Fruit fly (Drosophila melanogaster) whole organism, embryonic: Measurements from ENCODE around the gene CG9166.

Experiments
- Antp ChIP-seq: fragments of 200-800 bp; sonication (Bioruptor generic); optimal IDR thresholded peaks from 3 replicates; lab custom pipeline; 2016; ENCODE audit warnings: missing biosample characterization, missing genetic modification characterization
- Asciz ChIP-seq: fragments of 200-800 bp; sonication (Bioruptor generic); optimal IDR thresholded peaks from 2 replicates; lab custom pipeline; 2017; ENCODE audit warnings: missing biosample characterization, mild to moderate bottlenecking, missing genetic modification characterization, missing genetic modification reagents
- BEAF-32 ChIP-seq: fragments of 200-800 bp; sonication (Bioruptor generic); optimal IDR thresholded peaks from 3 replicates; lab custom pipeline; 2017; ENCODE audit warnings: missing biosample characterization, missing genetic modification characterization, mild to moderate bottlenecking, moderate library complexity, missing genetic modification reagents
- CG11085 ChIP-seq: fragments of 200-800 bp; sonication (Bioruptor generic); IDR thresholded peaks from 2 replicates; pipeline ENCODE4 v1.3.6; 2022; ENCODE audit warnings: missing biosample characterization, missing genetic modification characterization
- CG11093 ChIP-seq: fragments of 200-800 bp; sonication (Bioruptor generic); IDR thresholded peaks from 3 replicates; pipeline ENCODE4 v1.3.6; 2022; ENCODE audit warnings: missing biosample characterization, missing genetic modification characterization
- CG12236 ChIP-seq: fragments of 200-800 bp; sonication (Bioruptor generic); optimal IDR thresholded peaks from 2 replicates; lab custom pipeline; 2016; ENCODE audit warnings: missing biosample characterization, missing genetic modification characterization
- CG12769 ChIP-seq: fragments of 200-800 bp; sonication (Bioruptor generic); optimal IDR thresholded peaks from 2 replicates; lab custom pipeline; 2019; ENCODE audit warnings: missing biosample characterization, mild to moderate bottlenecking, missing genetic modification characterization, moderate library complexity
- CG13894 ChIP-seq: fragments of 200-800 bp; sonication (Bioruptor generic); optimal IDR thresholded peaks from 3 replicates; lab custom pipeline; 2018; ENCODE audit warnings: missing biosample characterization, mild to moderate bottlenecking, missing genetic modification characterization, moderate library complexity
- CG14050 ChIP-seq: fragments of 200-800 bp; sonication (Bioruptor generic); IDR thresholded peaks from 3 replicates; pipeline ENCODE4 v1.3.6; 2022; ENCODE audit warnings: missing biosample characterization, missing genetic modification characterization
- CG14441 ChIP-seq: fragments of 200-800 bp; sonication (Bioruptor generic); IDR thresholded peaks from 2 replicates; pipeline ENCODE4 v1.3.6; 2022; ENCODE audit warnings: missing biosample characterization, missing genetic modification characterization
- CG15479 ChIP-seq: fragments of 200-800 bp; sonication (Bioruptor generic); optimal IDR thresholded peaks from 3 replicates; lab custom pipeline; 2019; ENCODE audit warnings: missing biosample characterization, mild to moderate bottlenecking, missing genetic modification characterization, moderate library complexity
- CG16813 ChIP-seq: fragments of 200-800 bp; sonication (Bioruptor generic); IDR thresholded peaks from 3 replicates; pipeline ENCODE4 v1.3.6; 2022; ENCODE audit warnings: missing biosample characterization, missing genetic modification characterization; ENCODE audit not compliant: partially characterized antibody
- CG17385 ChIP-seq: fragments of 200-800 bp; sonication (Bioruptor generic); optimal IDR thresholded peaks from 3 replicates; lab custom pipeline; 2018; ENCODE audit warnings: missing biosample characterization, mild to moderate bottlenecking, missing genetic modification characterization
- CG18262 ChIP-seq: fragments of 200-800 bp; optimal IDR thresholded peaks from 3 replicates; lab custom pipeline; 2019; ENCODE audit warnings: missing biosample characterization, mild to moderate bottlenecking, missing genetic modification characterization, moderate library complexity
- CG2116 ChIP-seq: fragments of 200-800 bp; sonication (Bioruptor generic); optimal IDR thresholded peaks from 3 replicates; lab custom pipeline; 2018; ENCODE audit warnings: missing biosample characterization, mild to moderate bottlenecking, missing genetic modification characterization
- CG31388 ChIP-seq: fragments of 200-800 bp; sonication (Bioruptor generic); optimal IDR thresholded peaks from 2 replicates; lab custom pipeline; 2016; ENCODE audit warnings: missing biosample characterization, missing genetic modification characterization
- CG34224 ChIP-seq: fragments of 200-800 bp; sonication (Bioruptor generic); IDR thresholded peaks from 3 replicates; pipeline ENCODE4 v1.3.6; 2022; ENCODE audit warnings: missing biosample characterization, missing genetic modification characterization; ENCODE audit not compliant: partially characterized antibody
- CG34376 ChIP-seq: fragments of 200-800 bp; sonication (Bioruptor generic); optimal IDR thresholded peaks from 2 replicates; lab custom pipeline; 2018; ENCODE audit warnings: missing biosample characterization, mild to moderate bottlenecking, missing genetic modification characterization
- CG42726 ChIP-seq: fragments of 200-800 bp; sonication (Bioruptor generic); IDR thresholded peaks from 2 replicates; pipeline ENCODE4 v1.3.6; 2022; ENCODE audit warnings: missing biosample characterization, missing genetic modification characterization; ENCODE audit not compliant: partially characterized antibody
- CG6175 ChIP-seq: fragments of 200-800 bp; sonication (Bioruptor generic); IDR thresholded peaks from 3 replicates; pipeline ENCODE4 v1.3.6; 2022; ENCODE audit warnings: missing biosample characterization, missing genetic modification characterization
- CG6791 ChIP-seq: fragments of 200-800 bp; sonication (Bioruptor generic); IDR thresholded peaks from 3 replicates; pipeline ENCODE4 v1.3.6; 2022; ENCODE audit warnings: missing biosample characterization, missing genetic modification characterization; ENCODE audit not compliant: partially characterized antibody
- CG7928 ChIP-seq: fragments of 200-800 bp; sonication (Bioruptor generic); optimal IDR thresholded peaks from 2 replicates; lab custom pipeline; 2017; ENCODE audit warnings: missing biosample characterization, mild to moderate bottlenecking, missing genetic modification characterization
- CG7963 ChIP-seq: fragments of 200-800 bp; sonication (Bioruptor generic); IDR thresholded peaks from 3 replicates; pipeline ENCODE4 v1.3.6; 2022; ENCODE audit warnings: missing biosample characterization, missing genetic modification characterization; ENCODE audit not compliant: partially characterized antibody
- Dp ChIP-seq: fragments of 200-800 bp; sonication (Bioruptor generic); optimal IDR thresholded peaks from 2 replicates; lab custom pipeline; 2018; ENCODE audit warnings: missing biosample characterization, mild to moderate bottlenecking, missing genetic modification characterization, moderate library complexity
- E2f2 ChIP-seq: fragments of 200-800 bp; sonication (Bioruptor generic); IDR thresholded peaks from 2 replicates; pipeline ENCODE4 v1.3.6; 2022; ENCODE audit warnings: missing biosample characterization, missing genetic modification characterization
- HLH4C ChIP-seq: fragments of 200-800 bp; sonication (Bioruptor generic); IDR thresholded peaks from 3 replicates; pipeline ENCODE4 v1.3.6; 2022; ENCODE audit warnings: missing biosample characterization, missing genetic modification characterization; ENCODE audit not compliant: partially characterized antibody
- HmgZ ChIP-seq: fragments of 200-800 bp; sonication (Bioruptor generic); optimal IDR thresholded peaks from 2 replicates; lab custom pipeline; 2018; ENCODE audit warnings: missing biosample characterization, mild to moderate bottlenecking, missing genetic modification characterization
- NK7.1 ChIP-seq: fragments of 200-800 bp; sonication (Bioruptor generic); optimal IDR thresholded peaks from 3 replicates; lab custom pipeline; 2016; ENCODE audit warnings: missing biosample characterization, missing genetic modification characterization
- Neu2 ChIP-seq: fragments of 200-800 bp; sonication (Bioruptor generic); optimal IDR thresholded peaks from 3 replicates; lab custom pipeline; 2016; ENCODE audit warnings: missing biosample characterization, missing genetic modification characterization, borderline replicate concordance
- Pdp1 ChIP-seq, 2 experiments: fragments of 200-800 bp; sonication (Bioruptor generic); optimal IDR thresholded peaks; 3 replicates each; lab custom pipeline; 2016; ENCODE audit warnings: missing biosample characterization in 2 of 2, missing genetic modification characterization in 2 of 2, mild to moderate bottlenecking in 1 of 2, moderate library complexity in 1 of 2
- Sox100B ChIP-seq: fragments of 200-800 bp; sonication (Bioruptor generic); optimal IDR thresholded peaks from 3 replicates; lab custom pipeline; 2018; ENCODE audit warnings: missing biosample characterization, mild to moderate bottlenecking, missing genetic modification characterization
- Vsx1 ChIP-seq: fragments of 200-800 bp; sonication (Bioruptor generic); optimal IDR thresholded peaks from 2 replicates; lab custom pipeline; 2017; ENCODE audit warnings: missing biosample characterization, mild to moderate bottlenecking, missing genetic modification characterization, missing genetic modification reagents
- abd-A ChIP-seq: fragments of 200-800 bp; sonication (Bioruptor generic); optimal IDR thresholded peaks from 3 replicates; lab custom pipeline; 2019; ENCODE audit warnings: missing biosample characterization, mild to moderate bottlenecking, missing genetic modification characterization, moderate library complexity
- aop ChIP-seq: fragments of 200-800 bp; sonication (Bioruptor generic); IDR thresholded peaks from 2 replicates; pipeline ENCODE4 v1.3.6; 2022; ENCODE audit warnings: missing biosample characterization, missing genetic modification characterization
- bowl ChIP-seq: fragments of 200-800 bp; sonication (Bioruptor generic); IDR thresholded peaks from 2 replicates; pipeline ENCODE4 v1.3.6; 2022; ENCODE audit warnings: missing biosample characterization, missing genetic modification characterization
- caup ChIP-seq: fragments of 200-800 bp; sonication (Bioruptor generic); optimal IDR thresholded peaks from 3 replicates; lab custom pipeline; 2017; ENCODE audit warnings: missing biosample characterization, mild to moderate bottlenecking, missing genetic modification characterization, moderate library complexity; ENCODE audit not compliant: severe bottlenecking
- cg ChIP-seq: fragments of 200-800 bp; sonication (Bioruptor generic); optimal IDR thresholded peaks from 3 replicates; lab custom pipeline; 2019; ENCODE audit warnings: missing biosample characterization, mild to moderate bottlenecking, missing genetic modification characterization, moderate library complexity
- ems ChIP-seq: fragments of 200-800 bp; sonication (Bioruptor generic); optimal IDR thresholded peaks from 3 replicates; lab custom pipeline; 2016; ENCODE audit warnings: missing biosample characterization, missing genetic modification characterization
- gce ChIP-seq: fragments of 200-800 bp; sonication (Bioruptor generic); IDR thresholded peaks from 3 replicates; pipeline ENCODE4 v1.3.6; 2022; ENCODE audit warnings: missing biosample characterization, missing genetic modification characterization
- hkb ChIP-seq, 2 experiments: fragments of 200-800 bp in 1 of 2; fragments of >200 bp in 1 of 2; sonication (Bioruptor generic) in 1 of 2; IDR thresholded peaks in 1 of 2; optimal IDR thresholded peaks in 1 of 2; 2 replicates each; pipeline versions ENCODE4 v1.3.6 to Lab custom; 2017 to 2022; ENCODE audit warnings: missing biosample characterization in 1 of 2, missing genetic modification characterization in 1 of 2
- inv ChIP-seq: fragments of 200-800 bp; sonication (Bioruptor generic); IDR thresholded peaks from 2 replicates; pipeline ENCODE4 v1.3.6; 2022; ENCODE audit warnings: missing biosample characterization, missing genetic modification characterization; ENCODE audit not compliant: partially characterized antibody
- pzg ChIP-seq: fragments of 200-800 bp; sonication (Bioruptor generic); optimal IDR thresholded peaks from 3 replicates; lab custom pipeline; 2018; ENCODE audit warnings: missing biosample characterization, mild to moderate bottlenecking, missing genetic modification characterization, moderate library complexity
- salm ChIP-seq: fragments of 200-800 bp; sonication (Bioruptor generic); optimal IDR thresholded peaks from 2 replicates; lab custom pipeline; 2018; ENCODE audit warnings: missing biosample characterization, mild to moderate bottlenecking, missing genetic modification characterization
- sc ChIP-seq, 3 experiments: fragments of >200 bp in 2 of 3; fragments of 200-800 bp in 1 of 3; sonication (Bioruptor generic) in 1 of 3; optimal IDR thresholded peaks; 2 replicates in 2 of 3; 3 replicates in 1 of 3; lab custom pipeline; 2017; ENCODE audit warnings: mild to moderate bottlenecking in 1 of 3, missing biosample characterization in 1 of 3, missing genetic modification characterization in 1 of 3, missing genetic modification reagents in 1 of 3
- stwl ChIP-seq: fragments of 200-800 bp; sonication (Bioruptor generic); optimal IDR thresholded peaks from 3 replicates; lab custom pipeline; 2018; ENCODE audit warnings: missing biosample characterization, mild to moderate bottlenecking, missing genetic modification characterization, moderate library complexity
- trem ChIP-seq: fragments of 200-800 bp; optimal IDR thresholded peaks from 3 replicates; lab custom pipeline; 2019; ENCODE audit warnings: missing biosample characterization, mild to moderate bottlenecking, missing genetic modification characterization, moderate library complexity
- zf30C ChIP-seq: fragments of 200-800 bp; sonication (Bioruptor generic); optimal IDR thresholded peaks from 3 replicates; lab custom pipeline; 2018; ENCODE audit warnings: missing biosample characterization, mild to moderate bottlenecking, missing genetic modification characterization

Gene CG9166

DNA sequence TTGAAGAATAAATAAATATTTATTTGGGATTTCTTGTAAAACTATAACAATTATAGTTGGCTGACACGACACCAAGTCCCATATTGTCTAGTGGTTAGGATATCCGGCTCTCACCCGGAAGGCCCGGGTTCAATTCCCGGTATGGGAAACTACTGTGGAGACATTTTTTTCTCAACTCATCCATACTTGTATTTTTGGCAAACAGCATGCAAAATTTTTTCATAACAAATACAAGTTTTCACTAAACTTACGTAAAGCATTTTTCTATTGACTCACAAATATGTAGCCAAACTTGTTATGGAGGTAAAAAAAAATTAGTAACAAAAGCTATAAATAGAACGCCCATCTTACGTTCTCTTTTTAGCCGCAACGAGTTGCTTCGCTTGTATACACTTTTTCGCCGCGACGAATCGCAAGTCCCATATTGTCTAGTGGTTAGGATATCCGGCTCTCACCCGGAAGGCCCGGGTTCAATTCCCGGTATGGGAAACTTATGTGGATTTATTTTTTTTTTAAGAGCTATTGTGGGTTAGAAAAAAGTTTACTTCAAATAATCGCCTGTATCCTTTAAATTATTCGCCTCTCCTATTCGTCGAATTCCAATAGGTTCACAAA is 50.6 kb downstream of the CG9166 start (continued):
- TF ChIP-seq caup (GFP tag; lab: Kevin White, UChicago), result no peak
- TF ChIP-seq CG6791 (GFP tag; lab: Robert Waterston, UW), result peak; percentile 72; the same call in 2 of the 3 replicates
- no peak for TF ChIP-seq CG31388 (GFP tag; lab: Kevin White, UChicago)
- peak; percentile 33 for TF ChIP-seq CG12769 (tag; lab: Kevin White, UChicago)
- TF ChIP-seq pzg (GFP tag; lab: Kevin White, UChicago), result no peak
- no peak for TF ChIP-seq Antp (GFP tag; lab: Kevin White, UChicago)
- no peak for TF ChIP-seq sc (optimal IDR thresholded peaks at IDR 0.05; lab: Kevin White, UChicago)
- TF ChIP-seq sc (GFP tag; optimal IDR thresholded peaks at IDR 0.05; lab: Kevin White, UChicago), result no peak
- TF ChIP-seq CG14050 (GFP tag; lab: Robert Waterston, UW), result no peak
- no peak for TF ChIP-seq cg (GFP tag; lab: Kevin White, UChicago)
- no peak for TF ChIP-seq CG11085 (GFP tag; lab: Robert Waterston, UW)
- no peak for TF ChIP-seq CG12236 (GFP tag; lab: Kevin White, UChicago)
- no peak for TF ChIP-seq Neu2 (GFP tag; lab: Kevin White, UChicago)
- no peak for TF ChIP-seq CG17385 (GFP tag; lab: Kevin White, UChicago)
- peak; percentile 2 for TF ChIP-seq CG34376
- TF ChIP-seq trem, result no peak
- no peak for TF ChIP-seq bowl (GFP tag; lab: Robert Waterston, UW)
- TF ChIP-seq CG13894 (tag; lab: Kevin White, UChicago), result no peak
- no peak for TF ChIP-seq stwl (tag; lab: Kevin White, UChicago)
- no peak for TF ChIP-seq CG7928 (GFP tag; lab: Kevin White, UChicago)
- TF ChIP-seq E2f2 (GFP tag; lab: Robert Waterston, UW), result no peak
- no peak for TF ChIP-seq gce (GFP tag; lab: Robert Waterston, UW)
- TF ChIP-seq CG42726, result peak; percentile 38
- no peak for TF ChIP-seq salm
- TF ChIP-seq CG2116 (GFP tag; lab: Kevin White, UChicago), result no peak
- TF ChIP-seq ems (GFP tag; lab: Kevin White, UChicago), result no peak
- TF ChIP-seq Asciz (GFP tag; lab: Kevin White, UChicago), result no peak
- TF ChIP-seq abd-A (tag; lab: Kevin White, UChicago), result no peak
- TF ChIP-seq BEAF-32 (GFP tag; lab: Kevin White, UChicago), result no peak
- no peak for TF ChIP-seq zf30C (GFP tag; lab: Kevin White, UChicago)
- peak; percentile 79 for TF ChIP-seq CG16813
- TF ChIP-seq NK7.1 (GFP tag; lab: Kevin White, UChicago), result no peak
- no peak for TF ChIP-seq CG6175
- TF ChIP-seq HLH4C (GFP tag; lab: Robert Waterston, UW), result peak; percentile 58; the same call in 2 of the 3 replicates
- TF ChIP-seq CG15479 (GFP tag; lab: Kevin White, UChicago), result no peak
- no peak for TF ChIP-seq Vsx1 (GFP tag; lab: Kevin White, UChicago)
- TF ChIP-seq HmgZ (tag; lab: Kevin White, UChicago), result no peak
- no peak for TF ChIP-seq Dp
- TF ChIP-seq Pdp1 (GFP tag; optimal IDR thresholded peaks at IDR 0.05; lab: Kevin White, UChicago), result peak in 1 of 2 experiments; percentile 88
- TF ChIP-seq hkb (optimal IDR thresholded peaks at IDR 0.05; lab: Kevin White, UChicago), result no peak
- TF ChIP-seq hkb (GFP tag; IDR thresholded peaks at IDR 0.05; lab: Robert Waterston, UW), result no peak
- 0 out of 3 replicates have a peak, but pooled peaks have one; percentile 6 for TF ChIP-seq CG7963
- TF ChIP-seq CG14441, result no peak
- no peak for TF ChIP-seq CG11093 (GFP tag; lab: Robert Waterston, UW)
- peak; percentile 32; the same call in 1 of the 2 replicates for TF ChIP-seq aop (GFP tag; lab: Robert Waterston, UW)
- peak; percentile 14 for TF ChIP-seq CG18262 (tag; lab: Kevin White, UChicago)
- no peak for TF ChIP-seq inv
- TF ChIP-seq CG34224 (GFP tag; lab: Robert Waterston, UW), result 0 out of 3 replicates have a peak, but pooled peaks have one; percentile 31
- TF ChIP-seq Sox100B (GFP tag; lab: Kevin White, UChicago), result no peak
